Fruit fly (Drosophila melanogaster): ENCODE measurements around the gene Ucp4C.

- TF ChIP-seq Sin3A (optimal IDR thresholded peaks at IDR 0.05): no peak
- no peak for TF ChIP-seq psq (optimal IDR thresholded peaks at IDR 0.05)
- TF ChIP-seq insv (optimal IDR thresholded peaks at IDR 0.05): no peak
Observed at dm6 chr2L:5999247-5999646, 30.9 kb downstream of the Ucp4C start, which contains the start of gene Kdm5.

Measured in Kc167 (cell line).